Fruit fly (Drosophila melanogaster): ENCODE measurements around the gene ph-p.

DNA sequence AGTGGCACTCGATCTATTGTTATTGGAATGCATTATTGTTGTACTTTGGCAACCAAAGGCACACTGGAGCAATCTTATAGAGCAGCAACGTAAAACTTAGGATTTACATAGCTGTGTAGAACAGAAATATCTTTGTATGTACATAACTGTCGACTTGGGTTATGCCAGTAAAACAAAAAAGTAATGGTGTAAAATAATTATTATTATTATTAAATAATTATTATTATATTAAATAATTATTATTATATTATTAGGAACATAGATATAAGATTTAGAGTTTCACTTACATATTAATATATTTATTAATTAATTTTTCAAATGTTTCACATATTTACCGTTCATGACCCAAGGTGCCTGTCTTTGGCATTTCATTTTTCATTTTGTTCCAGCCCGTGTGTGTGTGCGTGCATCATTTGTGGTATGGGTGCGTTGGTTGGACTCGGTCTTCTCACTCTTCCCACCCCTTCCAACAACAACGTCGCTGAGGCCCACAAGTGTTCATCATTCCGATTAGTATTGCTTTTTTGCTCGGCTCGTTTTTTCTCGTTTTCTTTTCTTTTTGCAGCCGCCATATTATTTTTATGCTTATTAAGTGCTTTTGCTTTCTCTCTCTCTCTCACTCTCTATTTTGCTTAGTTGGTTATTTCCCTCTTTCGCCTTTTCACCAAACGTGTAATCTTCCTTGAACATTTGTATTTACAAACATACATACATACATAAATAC lies 14.0 kb downstream of the ph-p start:
- no peak for TF ChIP-seq usp (GFP tag; optimal IDR thresholded peaks at IDR 0.05)
- no peak for TF ChIP-seq CG8478 (optimal IDR thresholded peaks at IDR 0.05)
- no peak for TF ChIP-seq pan (optimal IDR thresholded peaks at IDR 0.05)

Data from whole organism.